Fruit fly (Drosophila melanogaster): Measurements from ENCODE around the gene Nrg.
A peak's percentile ranks its signal among the peaks of the same experiment; 100 is the strongest.

The Nrg gene

DNA sequence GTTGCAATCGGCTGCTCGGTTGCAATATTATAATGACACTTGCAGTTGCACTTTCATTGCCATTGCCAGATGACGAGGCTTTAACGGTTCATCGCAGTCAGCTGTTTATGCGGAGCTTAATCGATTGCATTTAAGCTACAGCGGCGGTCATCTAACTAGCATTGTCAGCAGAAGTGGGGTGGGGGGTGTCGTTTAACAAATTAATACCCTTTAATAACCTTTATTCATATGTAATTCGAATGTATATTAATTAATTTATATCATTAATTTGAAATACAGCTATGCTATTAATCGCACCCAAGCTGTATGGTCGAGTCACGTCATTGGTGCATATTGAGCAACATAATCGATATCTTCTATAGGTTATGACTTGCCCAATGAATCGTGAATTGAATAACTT lies 24.3 kb upstream of the Nrg start (continued):
- TF ChIP-seq mld (GFP tag; IDR thresholded peaks at IDR 0.05; ENCODE audit: partially characterized antibody) (no peak), CG11456 (GFP tag; IDR thresholded peaks at IDR 0.05) (peak; percentile 79), CG5245 (GFP tag; optimal IDR thresholded peaks at IDR 0.05) (peak; percentile 64), CG13775 (GFP tag; optimal IDR thresholded peaks at IDR 0.05) (peak; percentile 49), tna (GFP tag; IDR thresholded peaks at IDR 0.05; ENCODE audit: partially characterized antibody) (no peak), zfh2 (GFP tag; optimal IDR thresholded peaks at IDR 0.05) (no peak), sr (GFP tag; IDR thresholded peaks at IDR 0.05) (peak; percentile 77; the same call in 2 of the 3 replicates), sqz (GFP tag; optimal IDR thresholded peaks at IDR 0.05) (peak; percentile 42), sens-2 (GFP tag; IDR thresholded peaks at IDR 0.05) (peak; percentile 81), ERR (GFP tag; optimal IDR thresholded peaks at IDR 0.05) (no peak), tx (GFP tag; optimal IDR thresholded peaks at IDR 0.05) (no peak), nerfin-2 (GFP tag; IDR thresholded peaks at IDR 0.05; ENCODE audit: partially characterized antibody) (no peak), pzg (GFP tag; optimal IDR thresholded peaks at IDR 0.05) (no peak), CG7357 (GFP tag; IDR thresholded peaks at IDR 0.05) (peak; percentile 73; the same call in 2 of the 3 replicates), pan (optimal IDR thresholded peaks at IDR 0.05) (no peak), pan (GFP tag; optimal IDR thresholded peaks at IDR 0.05 in 1 of 2, IDR thresholded peaks at IDR 0.05 in 1 of 2) (peak in 1 of 2 experiments; percentile 90), jumu (GFP tag; optimal IDR thresholded peaks at IDR 0.05) (no peak), caup (GFP tag; optimal IDR thresholded peaks at IDR 0.05; ENCODE audit: severe bottlenecking) (peak; percentile 66), chn (GFP tag; optimal IDR thresholded peaks at IDR 0.05) (peak; percentile 0), crp (GFP tag; optimal IDR thresholded peaks at IDR 0.05) (peak in 1 of 2 experiments; percentile 34), CkIIα-i1 (GFP tag; IDR thresholded peaks at IDR 0.05) (no peak), aop (GFP tag; IDR thresholded peaks at IDR 0.05) (peak; percentile 54; the same call in 1 of the 2 replicates), ham (GFP tag; IDR thresholded peaks at IDR 0.05) (no peak), ind (GFP tag; optimal IDR thresholded peaks at IDR 0.05) (peak; percentile 71), CG6175 (GFP tag; IDR thresholded peaks at IDR 0.05) (0 out of 3 replicates have a peak, but pooled peaks have one; percentile 17), CG15073 (GFP tag; optimal IDR thresholded peaks at IDR 0.05) (no peak)

DNA sequence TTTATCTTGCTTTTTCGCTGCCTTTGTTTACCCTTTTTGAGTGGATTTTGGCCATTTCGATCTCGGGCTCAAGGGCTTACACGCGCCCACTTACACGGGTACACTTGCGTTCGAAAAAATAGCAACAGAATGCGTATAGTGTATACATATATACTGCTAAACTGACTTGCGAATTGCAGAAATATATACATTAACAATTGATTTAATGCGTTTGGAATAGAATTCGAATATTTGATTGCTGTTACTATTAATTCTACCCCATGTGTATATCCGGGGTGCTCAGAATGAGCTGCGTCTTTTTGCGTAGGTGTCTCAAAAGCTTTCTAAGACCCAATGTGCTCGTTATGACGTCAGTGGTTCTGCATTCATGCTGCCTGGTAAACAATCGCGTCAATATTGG lies 23.7 kb upstream of the Nrg start:
- no peak for TF ChIP-seq Xbp1 (GFP tag; optimal IDR thresholded peaks at IDR 0.05)
- TF ChIP-seq pfk (GFP tag; optimal IDR thresholded peaks at IDR 0.05) = no peak
- no peak for TF ChIP-seq CG1529 (GFP tag; optimal IDR thresholded peaks at IDR 0.05)
- no peak for TF ChIP-seq crol (GFP tag; IDR thresholded peaks at IDR 0.05)
- no peak for TF ChIP-seq eyg (GFP tag; optimal IDR thresholded peaks at IDR 0.05)
- peak; percentile 24 for TF ChIP-seq Sox102F (GFP tag; optimal IDR thresholded peaks at IDR 0.05)
- 0 out of 2 replicates have a peak, but pooled peaks have one; percentile 28 for TF ChIP-seq Awh (GFP tag; IDR thresholded peaks at IDR 0.05)
- no peak for TF ChIP-seq shn (GFP tag; optimal IDR thresholded peaks at IDR 0.05)
- TF ChIP-seq vvl (GFP tag; IDR thresholded peaks at IDR 0.05) = peak; percentile 39; the same call in 1 of the 2 replicates
- peak; percentile 50; the same call in 1 of the 2 replicates for TF ChIP-seq Doc2 (GFP tag; IDR thresholded peaks at IDR 0.05)
- TF ChIP-seq hbn (GFP tag; IDR thresholded peaks at IDR 0.05; ENCODE audit: partially characterized antibody) = no peak
- peak; percentile 68 for TF ChIP-seq CG7839 (tag; optimal IDR thresholded peaks at IDR 0.05)
- TF ChIP-seq ac (GFP tag; optimal IDR thresholded peaks at IDR 0.05) = no peak
- TF ChIP-seq Hsf (GFP tag; optimal IDR thresholded peaks at IDR 0.05) = peak; percentile 39
- TF ChIP-seq Tbp (GFP tag; optimal IDR thresholded peaks at IDR 0.05) = no peak
- TF ChIP-seq Hmr (GFP tag; optimal IDR thresholded peaks at IDR 0.05) = peak; percentile 57
- TF ChIP-seq Dek (tag; optimal IDR thresholded peaks at IDR 0.05) = peak; percentile 41
- TF ChIP-seq CG30431 (GFP tag; optimal IDR thresholded peaks at IDR 0.05) = no peak
- peak; percentile 36 for TF ChIP-seq HmgZ (tag; optimal IDR thresholded peaks at IDR 0.05)
- no peak for TF ChIP-seq chn (GFP tag; optimal IDR thresholded peaks at IDR 0.05)
- peak; percentile 78 for TF ChIP-seq Rfx (GFP tag; IDR thresholded peaks at IDR 0.05)
- TF ChIP-seq ems (GFP tag; optimal IDR thresholded peaks at IDR 0.05) = no peak
- no peak for TF ChIP-seq Adf1 (GFP tag; IDR thresholded peaks at IDR 0.05)
- TF ChIP-seq croc (GFP tag; conservative IDR thresholded peaks at IDR 0.05) = no peak
- TF ChIP-seq gsb (GFP tag; IDR thresholded peaks at IDR 0.05) = peak; percentile 37; the same call in 1 of the 2 replicates
- peak; percentile 58; the same call in 1 of the 3 replicates for TF ChIP-seq CG11456 (GFP tag; IDR thresholded peaks at IDR 0.05)
- TF ChIP-seq maf-S (GFP tag; optimal IDR thresholded peaks at IDR 0.05) = no peak
- no peak for TF ChIP-seq salm (tag; optimal IDR thresholded peaks at IDR 0.05)
